Worm (Caenorhabditis elegans) whole organism, young adult: Measurements from ENCODE around the gene fbxc-17.

ENCODE experiments used
- ceh-40 ChIP-seq: fragments of 200-800 bp; sonication (Bioruptor generic); IDR thresholded peaks from 2 replicates; pipeline ENCODE4 v1.3.6; 2022; ENCODE audit warnings: missing genetic modification characterization, missing compliant biosample characterization
- dpff-1 ChIP-seq: sonication (generic microtip); optimal IDR thresholded peaks from 2 replicates; lab custom pipeline; 2017; ENCODE audit warnings: mild to moderate bottlenecking, missing genetic modification characterization, missing compliant biosample characterization

ce11 chrII:938549-938948 is 40.5 kb downstream of the fbxc-17 start, which contains the start of gene R07C3.3:
- TF ChIP-seq ceh-40 (GFP tag; lab: Robert Waterston, UW) (no peak), dpff-1 (tag; lab: Kevin White, UChicago) (no peak)
